Fruit fly (Drosophila melanogaster): ENCODE measurements around the gene CG4101.

CG4101 gene

dm6 chr3L:16587994-16588622 lies 24.2 kb upstream of the CG4101 start:
- TF ChIP-seq noc (tag; optimal IDR thresholded peaks at IDR 0.05), result peak; percentile 33

- no peak for TF ChIP-seq noc (tag; optimal IDR thresholded peaks at IDR 0.05)
Measured at dm6 chr3L:16590860-16591259, 21.4 kb upstream of the CG4101 start, which contains the start of gene tra. tra (minus strand) TSS chr3L:16591050.

dm6 chr3L:16594922-16595518 lies 17.3 kb upstream of the CG4101 start, which contains the start of the genes spd-2 and Apl:
spd-2 (minus strand) TSS chr3L:16595014.
Apl (plus strand) TSS chr3L:16595181.
- TF ChIP-seq noc (tag; optimal IDR thresholded peaks at IDR 0.05), result no peak

dm6 chr3L:16602736-16603144 lies 9.5 kb upstream of the CG4101 start, which contains the start of gene Arts:
Arts (plus strand) TSS chr3L:16602851.
- TF ChIP-seq noc (tag; optimal IDR thresholded peaks at IDR 0.05), result peak; percentile 21

dm6 chr3L:16609120-16609519 lies 3.2 kb upstream of the CG4101 start, which contains the start of gene CG4098:
CG4098 (minus strand) TSS chr3L:16609347.
- TF ChIP-seq noc (tag; optimal IDR thresholded peaks at IDR 0.05), result peak; percentile 54

dm6 chr3L:16610201-16610600 lies 2.1 kb upstream of the CG4101 start, which contains the start of gene Prosbeta6:
Prosbeta6 (minus strand) TSS chr3L:16610418.
- no peak for TF ChIP-seq noc (tag; optimal IDR thresholded peaks at IDR 0.05)

- peak; percentile 58 for TF ChIP-seq noc (tag; optimal IDR thresholded peaks at IDR 0.05)
Measured at dm6 chr3L:16612972-16613371, 686 bp downstream of the CG4101 start.

- TF ChIP-seq noc (tag; optimal IDR thresholded peaks at IDR 0.05), result no peak
Measured at dm6 chr3L:16615132-16615709, 2.9 kb downstream of the CG4101 start, which contains the start of gene Mo25. Mo25 (minus strand) TSS chr3L:16615472.

dm6 chr3L:16626199-16626598 lies 13.9 kb downstream of the CG4101 start:
- no peak for TF ChIP-seq noc (tag; optimal IDR thresholded peaks at IDR 0.05)

dm6 chr3L:16629793-16630192 lies 17.5 kb downstream of the CG4101 start:
- TF ChIP-seq noc (tag; optimal IDR thresholded peaks at IDR 0.05), result no peak

- TF ChIP-seq noc (tag; optimal IDR thresholded peaks at IDR 0.05), result no peak
Measured at dm6 chr3L:16631844-16632537, 19.7 kb downstream of the CG4101 start.

dm6 chr3L:16634091-16634490 lies 21.8 kb downstream of the CG4101 start:
- TF ChIP-seq noc (tag; optimal IDR thresholded peaks at IDR 0.05), result no peak

dm6 chr3L:16634529-16634928 lies 22.2 kb downstream of the CG4101 start:
- TF ChIP-seq noc (tag; optimal IDR thresholded peaks at IDR 0.05), result no peak

dm6 chr3L:16635566-16636210 lies 23.4 kb downstream of the CG4101 start:
- peak; percentile 65 for TF ChIP-seq noc (tag; optimal IDR thresholded peaks at IDR 0.05)

dm6 chr3L:16638639-16639388 lies 26.5 kb downstream of the CG4101 start:
- TF ChIP-seq noc (tag; optimal IDR thresholded peaks at IDR 0.05), result no peak

All from whole organism, larva.